Worm (Caenorhabditis elegans): ENCODE measurements around the gene plpp-1.2.

ce11 chrII:6475180-6475737 lies 10.0 kb upstream of the plpp-1.2 start, which contains the start of gene T28D9.16:
- no peak for TF ChIP-seq tlf-1 (GFP tag; optimal IDR thresholded peaks at IDR 0.05)
- TF ChIP-seq madf-3 (GFP tag; IDR thresholded peaks at IDR 0.05) = no peak
- no peak for TF ChIP-seq attf-3 (GFP tag; conservative IDR thresholded peaks at IDR 0.05)
